Fruit fly (Drosophila melanogaster) whole organism, prepupa: Measurements from ENCODE around the gene Tmep.

ENCODE experiments used
- CG11902 ChIP-seq: fragments of 200-800 bp; sonication (Bioruptor generic); optimal IDR thresholded peaks from 3 replicates; lab custom pipeline; 2016; ENCODE audit warnings: missing biosample characterization, missing genetic modification characterization
- CG8319 ChIP-seq: fragments of 200-800 bp; sonication (Bioruptor generic); optimal IDR thresholded peaks from 3 replicates; lab custom pipeline; 2016; ENCODE audit warnings: missing biosample characterization, missing genetic modification characterization
- Hr39 ChIP-seq: fragments of 200-800 bp; sonication (Bioruptor generic); optimal IDR thresholded peaks from 2 replicates; lab custom pipeline; 2016; ENCODE audit warnings: missing biosample characterization, missing genetic modification characterization
- Met ChIP-seq: fragments of 200-800 bp; sonication (Bioruptor generic); optimal IDR thresholded peaks from 3 replicates; lab custom pipeline; 2016; ENCODE audit warnings: missing biosample characterization, missing genetic modification characterization
- OdsH ChIP-seq: fragments of 200-800 bp; sonication (Bioruptor generic); optimal IDR thresholded peaks from 3 replicates; lab custom pipeline; 2016; ENCODE audit warnings: missing biosample characterization, missing genetic modification characterization
- topi ChIP-seq: fragments of 200-800 bp; sonication (Bioruptor generic); optimal IDR thresholded peaks from 3 replicates; lab custom pipeline; 2016; ENCODE audit warnings: missing biosample characterization, missing genetic modification characterization

DNA sequence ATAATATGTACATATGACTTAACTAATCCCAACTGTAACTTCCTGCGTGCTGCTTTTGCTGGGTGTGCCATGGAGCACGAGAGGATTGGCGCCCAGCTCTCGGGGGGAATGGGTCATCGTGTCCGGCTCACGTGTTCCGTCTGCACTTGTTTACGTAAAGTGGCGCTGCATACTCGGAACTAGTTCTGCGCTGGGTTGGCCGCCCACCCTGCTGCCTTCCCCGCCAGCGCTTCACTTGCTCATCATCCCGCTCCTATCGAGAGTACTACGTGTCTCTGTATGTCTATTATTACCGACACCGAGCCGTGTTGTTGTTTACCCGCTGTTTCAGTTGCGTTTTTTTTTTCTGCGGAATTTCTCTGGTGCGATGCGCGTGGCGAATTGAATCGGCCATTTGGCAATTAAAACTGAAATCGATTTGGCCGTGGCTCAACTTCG, 19.3 kb upstream of the Tmep start:
- TF ChIP-seq CG11902 (no peak), Met (no peak), CG8319 (no peak), OdsH (GFP tag; lab: Kevin White, UChicago) (no peak), topi (GFP tag; lab: Kevin White, UChicago) (no peak), Hr39 (no peak)
